Worm (Caenorhabditis elegans) whole organism, early embryonic: ENCODE data around the gene F38B2.3.
A peak's percentile ranks its signal among the peaks of the same experiment; 100 is the strongest.

Experiments
- B0310.2 ChIP-seq: sonication (generic microtip); optimal IDR thresholded peaks from 2 replicates; lab custom pipeline; 2016; ENCODE audit warnings: mild to moderate bottlenecking, missing genetic modification characterization, missing compliant biosample characterization
- F13C5.2 ChIP-seq: sonication (generic microtip); optimal IDR thresholded peaks from 2 replicates; lab custom pipeline; 2017; ENCODE audit warnings: mild to moderate bottlenecking, missing genetic modification characterization, inconsistent platforms, missing compliant biosample characterization
- aly-1 ChIP-seq: sonication (generic microtip); optimal IDR thresholded peaks from 2 replicates; lab custom pipeline; 2016; ENCODE audit warnings: missing genetic modification characterization, missing compliant biosample characterization
- ama-1 ChIP-seq: fragments of 150-350 bp; optimal IDR thresholded peaks from 2 replicates; lab custom pipeline; 2014
- ceh-13 ChIP-seq: fragments of 200-800 bp; sonication (Bioruptor generic); optimal IDR thresholded peaks from 2 replicates; lab custom pipeline; 2018; ENCODE audit warnings: mild to moderate bottlenecking, missing genetic modification characterization, missing compliant biosample characterization
- ceh-36 ChIP-seq: sonication (generic microtip); optimal IDR thresholded peaks from 2 replicates; lab custom pipeline; 2016; ENCODE audit warnings: missing genetic modification characterization, inconsistent platforms, missing compliant biosample characterization
- ets-7 ChIP-seq: sonication (generic microtip); optimal IDR thresholded peaks from 2 replicates; lab custom pipeline; 2016; ENCODE audit warnings: missing genotype, missing genetic modification characterization, missing compliant biosample characterization
- flt-1 ChIP-seq: fragments of 200-800 bp; sonication (Bioruptor generic); IDR thresholded peaks from 2 replicates; pipeline ENCODE4 v1.3.6; 2022; ENCODE audit warnings: missing genetic modification characterization, missing compliant biosample characterization
- hmbx-1 ChIP-seq: sonication (generic microtip); optimal IDR thresholded peaks from 2 replicates; lab custom pipeline; 2016; ENCODE audit warnings: mild to moderate bottlenecking, missing genetic modification characterization, missing compliant biosample characterization
- hmg-4 ChIP-seq: fragments of 200-800 bp; sonication (Bioruptor generic); optimal IDR thresholded peaks from 2 replicates; lab custom pipeline; 2018; ENCODE audit warnings: mild to moderate bottlenecking, missing genetic modification characterization, missing compliant biosample characterization
- hnd-1 ChIP-seq: sonication (generic microtip); optimal IDR thresholded peaks from 2 replicates; lab custom pipeline; 2016; ENCODE audit warnings: missing genetic modification characterization, missing compliant biosample characterization
- pes-1 ChIP-seq: fragments of 200-800 bp; sonication (Bioruptor generic); IDR thresholded peaks from 2 replicates; pipeline ENCODE4 v1.3.6; 2022; ENCODE audit warnings: missing genetic modification reagents, missing genetic modification characterization, missing compliant biosample characterization
- scrt-1 ChIP-seq: fragments of 200-800 bp; sonication (Bioruptor generic); IDR thresholded peaks from 2 replicates; pipeline ENCODE4 v1.3.6; 2022; ENCODE audit warnings: missing genetic modification characterization, missing compliant biosample characterization
- sea-1 ChIP-seq: fragments of 200-800 bp; sonication (Bioruptor generic); conservative IDR thresholded peaks from 2 replicates; pipeline ENCODE4 v1.3.6; 2022; ENCODE audit warnings: missing genetic modification characterization, missing compliant biosample characterization
- tbx-11 ChIP-seq: fragments of 200-800 bp; sonication (Bioruptor generic); IDR thresholded peaks from 2 replicates; pipeline ENCODE4 v1.3.6; 2022; ENCODE audit warnings: missing genetic modification characterization, missing compliant biosample characterization
- tbx-37 ChIP-seq: fragments of 200-800 bp; sonication (Bioruptor generic); conservative IDR thresholded peaks from 2 replicates; pipeline ENCODE4 v1.3.6; 2022; ENCODE audit warnings: missing genetic modification reagents, missing genetic modification characterization, missing compliant biosample characterization
- tra-4 ChIP-seq: sonication (generic microtip); optimal IDR thresholded peaks from 2 replicates; lab custom pipeline; 2017; ENCODE audit warnings: missing genetic modification characterization, missing compliant biosample characterization

The F38B2.3 gene

DNA sequence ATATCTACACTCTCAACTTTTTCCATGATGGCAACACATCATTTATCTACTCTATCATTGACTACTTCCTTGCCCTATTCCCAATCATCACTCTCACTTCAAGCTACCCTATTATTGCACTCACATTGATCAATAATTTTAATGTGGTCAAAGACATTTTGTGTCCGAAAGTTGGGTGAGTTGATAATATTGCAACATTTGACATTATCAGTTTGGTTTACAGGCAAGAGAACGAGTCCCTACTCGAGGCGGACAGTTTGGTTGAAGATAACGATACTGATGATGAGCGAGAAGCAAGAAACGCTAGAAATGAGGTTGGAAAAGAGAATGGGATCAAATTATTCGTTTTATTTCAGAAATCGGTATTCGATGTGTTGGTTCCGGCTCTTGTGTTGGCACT lies 21.4 kb downstream of the F38B2.3 start:
- TF ChIP-seq ceh-13 (GFP tag; lab: Kevin White, UChicago) (no peak), F13C5.2 (tag; lab: Kevin White, UChicago) (no peak), aly-1 (tag; lab: Kevin White, UChicago) (no peak), hmbx-1 (no peak), sea-1 (no peak), ama-1 (lab: Kevin White, UChicago) (no peak), tbx-37 (GFP tag; lab: Robert Waterston, UW) (no peak), scrt-1 (GFP tag; lab: Robert Waterston, UW) (no peak)

ce11 chrX:11262319-11263074 lies 23.6 kb downstream of the F38B2.3 start, which contains the start of gene C03A3.2:
TSS of gene C03A3.2 (plus strand) at chrX:11262848.
- TF ChIP-seq hmg-4 (GFP tag; lab: Kevin White, UChicago) (peak; percentile 75), F13C5.2 (tag; lab: Kevin White, UChicago) (peak; percentile 49), tra-4 (tag; lab: Kevin White, UChicago) (no peak), ceh-36 (tag; lab: Kevin White, UChicago) (no peak), hmbx-1 (no peak)

DNA sequence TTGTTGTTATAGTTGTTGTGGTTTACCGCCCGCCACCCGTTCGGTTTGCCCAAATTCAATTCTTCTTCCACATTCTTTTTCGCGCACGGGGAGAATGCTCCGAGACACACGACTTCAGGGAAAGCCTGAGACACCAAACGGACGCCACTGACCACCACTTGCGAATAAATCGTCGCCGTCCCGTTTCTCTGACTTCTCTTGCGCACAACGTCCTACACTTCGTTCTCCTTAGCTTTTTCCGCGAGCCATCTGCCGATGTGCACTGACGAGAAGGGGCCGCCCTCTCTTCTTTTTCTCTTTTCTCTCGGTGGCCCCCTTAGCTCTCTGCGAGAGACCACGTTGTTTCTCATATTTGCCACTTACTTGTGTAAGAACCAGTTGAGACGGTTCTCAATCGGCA lies 29.1 kb downstream of the F38B2.3 start, which contains the start of gene C03A3.1:
Gene C03A3.1, plus strand, starts transcription at position 291 of the 400 bp plus-strand sequence.
- TF ChIP-seq hnd-1 (tag; lab: Kevin White, UChicago) = no peak
- no peak for TF ChIP-seq B0310.2 (tag; lab: Kevin White, UChicago)
- peak; percentile 51 for TF ChIP-seq F13C5.2 (tag; lab: Kevin White, UChicago)
- TF ChIP-seq hmg-4 (GFP tag; lab: Kevin White, UChicago) = peak; percentile 62
- TF ChIP-seq tbx-37 (GFP tag; lab: Robert Waterston, UW) = no peak
- no peak for TF ChIP-seq ama-1 (lab: Kevin White, UChicago)
- no peak for TF ChIP-seq tra-4 (tag; lab: Kevin White, UChicago)
- TF ChIP-seq ceh-36 (tag; lab: Kevin White, UChicago) = peak; percentile 41
- TF ChIP-seq ceh-13 (GFP tag; lab: Kevin White, UChicago) = no peak
- peak; percentile 43; the same call in 1 of the 2 replicates for TF ChIP-seq scrt-1 (GFP tag; lab: Robert Waterston, UW)
- no peak for TF ChIP-seq hmbx-1

DNA sequence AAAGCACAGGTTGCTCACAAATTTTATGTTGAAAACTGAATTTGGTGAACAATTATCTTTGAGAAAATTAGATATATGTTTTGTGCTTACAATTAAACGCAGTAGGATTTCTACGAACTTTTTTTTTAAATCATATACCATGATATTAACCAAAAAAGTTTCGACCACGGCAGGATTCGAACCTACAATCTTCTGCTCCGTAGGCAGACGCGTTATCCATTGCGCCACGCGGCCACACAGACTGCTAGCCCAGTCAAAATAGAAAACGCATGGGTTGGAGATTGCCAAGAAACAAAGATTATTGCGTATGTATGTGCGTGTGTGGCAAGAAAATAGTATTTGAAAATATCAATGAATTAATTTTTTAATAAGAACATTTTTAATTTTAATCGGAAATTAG lies 33.7 kb downstream of the F38B2.3 start:
- TF ChIP-seq hmbx-1 = peak; percentile 35
- peak; percentile 85; the same call in 1 of the 2 replicates for TF ChIP-seq pes-1
- TF ChIP-seq scrt-1 (GFP tag; lab: Robert Waterston, UW) = peak; percentile 81
- peak; percentile 68; the same call in 1 of the 2 replicates for TF ChIP-seq sea-1
- TF ChIP-seq aly-1 (tag; lab: Kevin White, UChicago) = no peak
- TF ChIP-seq ama-1 (lab: Kevin White, UChicago) = no peak
- peak; percentile 38 for TF ChIP-seq tra-4 (tag; lab: Kevin White, UChicago)
- no peak for TF ChIP-seq B0310.2 (tag; lab: Kevin White, UChicago)
- TF ChIP-seq tbx-11 (GFP tag; lab: Robert Waterston, UW) = peak; percentile 86
- TF ChIP-seq ceh-13 (GFP tag; lab: Kevin White, UChicago) = peak; percentile 66
- peak; percentile 68; the same call in 1 of the 2 replicates for TF ChIP-seq tbx-37 (GFP tag; lab: Robert Waterston, UW)
- TF ChIP-seq ceh-36 (tag; lab: Kevin White, UChicago) = peak; percentile 78
- peak; percentile 36 for TF ChIP-seq ets-7
- TF ChIP-seq hmg-4 (GFP tag; lab: Kevin White, UChicago) = peak; percentile 88
- TF ChIP-seq flt-1 (GFP tag; lab: Robert Waterston, UW) = peak; percentile 78
- peak; percentile 73 for TF ChIP-seq F13C5.2 (tag; lab: Kevin White, UChicago)
- TF ChIP-seq hnd-1 (tag; lab: Kevin White, UChicago) = peak; percentile 63

ce11 chrX:11251928-11252327 lies 34.2 kb downstream of the F38B2.3 start:
- TF ChIP-seq ceh-13 (GFP tag; lab: Kevin White, UChicago) (no peak), pes-1 (no peak), hnd-1 (tag; lab: Kevin White, UChicago) (no peak), scrt-1 (GFP tag; lab: Robert Waterston, UW) (no peak), tbx-11 (GFP tag; lab: Robert Waterston, UW) (no peak), tbx-37 (GFP tag; lab: Robert Waterston, UW) (no peak)

- TF ChIP-seq ets-7 = no peak
- TF ChIP-seq ceh-13 (GFP tag; lab: Kevin White, UChicago) = no peak
- no peak for TF ChIP-seq tra-4 (tag; lab: Kevin White, UChicago)
- TF ChIP-seq hmbx-1 = no peak
- no peak for TF ChIP-seq pes-1
- no peak for TF ChIP-seq tbx-11 (GFP tag; lab: Robert Waterston, UW)
- TF ChIP-seq hmg-4 (GFP tag; lab: Kevin White, UChicago) = no peak
- TF ChIP-seq ama-1 (lab: Kevin White, UChicago) = no peak
- TF ChIP-seq hnd-1 (tag; lab: Kevin White, UChicago) = no peak
Observed at ce11 chrX:11250983-11251382, 35.2 kb downstream of the F38B2.3 start.

- TF ChIP-seq hnd-1 (tag; lab: Kevin White, UChicago) (no peak), flt-1 (GFP tag; lab: Robert Waterston, UW) (no peak), tbx-37 (GFP tag; lab: Robert Waterston, UW) (no peak), pes-1 (no peak), scrt-1 (GFP tag; lab: Robert Waterston, UW) (no peak), hmg-4 (GFP tag; lab: Kevin White, UChicago) (no peak), hmbx-1 (no peak), aly-1 (tag; lab: Kevin White, UChicago) (no peak), ceh-36 (tag; lab: Kevin White, UChicago) (no peak), tbx-11 (GFP tag; lab: Robert Waterston, UW) (no peak), sea-1 (no peak), ama-1 (lab: Kevin White, UChicago) (no peak), ets-7 (no peak), B0310.2 (tag; lab: Kevin White, UChicago) (no peak), tra-4 (tag; lab: Kevin White, UChicago) (no peak), ceh-13 (GFP tag; lab: Kevin White, UChicago) (no peak)
Observed at ce11 chrX:11249392-11249791, 36.8 kb downstream of the F38B2.3 start.
